Fruit fly (Drosophila melanogaster) whole organism, embryonic: ENCODE measurements around the gene CG2021.

Source experiments
- Awh ChIP-seq: fragments of 200-800 bp; sonication (Bioruptor generic); IDR thresholded peaks from 2 replicates; pipeline ENCODE4, ENCODE4 v1.3.6; 2022; ENCODE audit warnings: missing biosample characterization, missing genetic modification characterization
- CG10366 ChIP-seq: fragments of 200-800 bp; sonication (Bioruptor generic); IDR thresholded peaks from 2 replicates; pipeline ENCODE4 v1.3.6; 2022; ENCODE audit warnings: missing biosample characterization, missing genetic modification characterization
- CG10565 ChIP-seq: fragments of 200-800 bp; sonication (Bioruptor generic); optimal IDR thresholded peaks from 3 replicates; lab custom pipeline; 2016; ENCODE audit warnings: missing biosample characterization, mild to moderate bottlenecking, missing genetic modification characterization
- CG12769 ChIP-seq: fragments of 200-800 bp; sonication (Bioruptor generic); optimal IDR thresholded peaks from 2 replicates; lab custom pipeline; 2019; ENCODE audit warnings: missing biosample characterization, mild to moderate bottlenecking, missing genetic modification characterization, moderate library complexity
- CG13287 ChIP-seq: fragments of 200-800 bp; sonication (Bioruptor generic); IDR thresholded peaks from 2 replicates; pipeline ENCODE4 v1.3.6; 2022; ENCODE audit warnings: missing biosample characterization, missing genetic modification characterization; ENCODE audit not compliant: partially characterized antibody
- CG14441 ChIP-seq: fragments of 200-800 bp; sonication (Bioruptor generic); IDR thresholded peaks from 2 replicates; pipeline ENCODE4 v1.3.6; 2022; ENCODE audit warnings: missing biosample characterization, missing genetic modification characterization
- CG14710 ChIP-seq: fragments of 200-800 bp; sonication (Bioruptor generic); optimal IDR thresholded peaks from 3 replicates; lab custom pipeline; 2019; ENCODE audit warnings: missing biosample characterization, mild to moderate bottlenecking, missing genetic modification characterization, moderate library complexity
- CG17328 ChIP-seq: fragments of 200-800 bp; sonication (Bioruptor generic); IDR thresholded peaks from 2 replicates; pipeline ENCODE4 v1.3.6; 2022; ENCODE audit warnings: missing biosample characterization, missing genetic modification characterization
- CG18764 ChIP-seq: fragments of 200-800 bp; sonication (Bioruptor generic); optimal IDR thresholded peaks from 3 replicates; lab custom pipeline; 2016; ENCODE audit warnings: missing biosample characterization, missing genetic modification characterization
- CG2889 ChIP-seq: fragments of 200-800 bp; sonication (Bioruptor generic); IDR thresholded peaks from 3 replicates; pipeline ENCODE4 v1.3.6; 2022; ENCODE audit warnings: missing biosample characterization, missing genetic modification characterization
- CG30403 ChIP-seq: fragments of 200-800 bp; sonication (Bioruptor generic); optimal IDR thresholded peaks from 3 replicates; lab custom pipeline; 2016; ENCODE audit warnings: missing biosample characterization, missing genetic modification characterization
- CG3281 ChIP-seq: fragments of 200-800 bp; sonication (Bioruptor generic); optimal IDR thresholded peaks from 3 replicates; lab custom pipeline; 2017; ENCODE audit warnings: missing biosample characterization, mild to moderate bottlenecking, missing genetic modification characterization
- CG33213 ChIP-seq: fragments of 200-800 bp; sonication (Bioruptor generic); optimal IDR thresholded peaks from 3 replicates; lab custom pipeline; 2016; ENCODE audit warnings: missing biosample characterization, missing genetic modification characterization
- CG7963 ChIP-seq: fragments of 200-800 bp; sonication (Bioruptor generic); IDR thresholded peaks from 3 replicates; pipeline ENCODE4 v1.3.6; 2022; ENCODE audit warnings: missing biosample characterization, missing genetic modification characterization; ENCODE audit not compliant: partially characterized antibody
- CG8281 ChIP-seq: fragments of 200-800 bp; sonication (Bioruptor generic); optimal IDR thresholded peaks from 2 replicates; lab custom pipeline; 2018; ENCODE audit warnings: missing biosample characterization, mild to moderate bottlenecking, missing genetic modification characterization, moderate library complexity
- CG8290 ChIP-seq, 3 experiments: fragments of 200-800 bp; sonication (Bioruptor generic); optimal IDR thresholded peaks; 2 replicates each; lab custom pipeline; 2016 to 2019; ENCODE audit warnings: missing biosample characterization in 3 of 3, missing genetic modification characterization in 3 of 3, mild to moderate bottlenecking in 2 of 3, moderate library complexity in 1 of 3
- CTCF ChIP-seq: fragments of 200-800 bp; sonication (Bioruptor generic); optimal IDR thresholded peaks from 2 replicates; lab custom pipeline; 2017; ENCODE audit warnings: missing biosample characterization, mild to moderate bottlenecking, missing genetic modification characterization, moderate library complexity
- CkIIα-i1 ChIP-seq: fragments of 200-800 bp; sonication (Bioruptor generic); IDR thresholded peaks from 2 replicates; pipeline ENCODE4 v1.3.6; 2022; ENCODE audit warnings: missing biosample characterization, missing genetic modification characterization
- Dfd ChIP-seq, 2 experiments: fragments of >200 bp; optimal IDR thresholded peaks; 2 replicates each; lab custom pipeline; 2017; ENCODE audit warnings: missing biosample characterization in 2 of 2, missing genetic modification characterization in 2 of 2
- Dip2 ChIP-seq: fragments of 200-800 bp; sonication (Bioruptor generic); IDR thresholded peaks from 2 replicates; pipeline ENCODE4 v1.3.6; 2022; ENCODE audit warnings: missing biosample characterization, missing genetic modification characterization
- Hey ChIP-seq: fragments of 200-800 bp; sonication (Bioruptor generic); optimal IDR thresholded peaks from 3 replicates; lab custom pipeline; 2018; ENCODE audit warnings: missing biosample characterization, mild to moderate bottlenecking, missing genetic modification characterization
- MESR4 ChIP-seq: fragments of 200-800 bp; sonication (Bioruptor generic); optimal IDR thresholded peaks from 2 replicates; lab custom pipeline; 2018; ENCODE audit warnings: missing biosample characterization, mild to moderate bottlenecking, missing genetic modification characterization, moderate library complexity
- Optix ChIP-seq: fragments of 200-800 bp; sonication (Bioruptor generic); IDR thresholded peaks from 3 replicates; pipeline ENCODE4 v1.3.6; 2022; ENCODE audit warnings: missing biosample characterization, missing genetic modification characterization
- Rx ChIP-seq: fragments of 200-800 bp; sonication (Bioruptor generic); IDR thresholded peaks from 2 replicates; pipeline ENCODE4 v1.3.6; 2022; ENCODE audit warnings: missing biosample characterization, missing genetic modification characterization
- Side ChIP-seq: fragments of 200-800 bp; sonication (Bioruptor generic); optimal IDR thresholded peaks from 2 replicates; lab custom pipeline; 2016; ENCODE audit warnings: missing biosample characterization, missing genetic modification characterization
- Sry-β ChIP-seq: fragments of 200-800 bp; sonication (Bioruptor generic); optimal IDR thresholded peaks from 2 replicates; lab custom pipeline; 2018; ENCODE audit warnings: missing biosample characterization, mild to moderate bottlenecking, missing genetic modification characterization, moderate library complexity
- Sry-δ ChIP-seq: fragments of 200-800 bp; sonication (Bioruptor generic); optimal IDR thresholded peaks from 2 replicates; lab custom pipeline; 2016; ENCODE audit warnings: missing biosample characterization, missing genetic modification characterization
- ab ChIP-seq: fragments of 200-800 bp; sonication (Bioruptor generic); optimal IDR thresholded peaks from 2 replicates; lab custom pipeline; 2016; ENCODE audit warnings: missing biosample characterization, missing genetic modification characterization
- amos ChIP-seq: fragments of 200-800 bp; sonication (Bioruptor generic); IDR thresholded peaks from 2 replicates; pipeline ENCODE4 v1.3.6; 2022; ENCODE audit warnings: missing biosample characterization, missing genetic modification characterization; ENCODE audit not compliant: partially characterized antibody
- bab2 ChIP-seq: fragments of 200-800 bp; sonication (Bioruptor generic); optimal IDR thresholded peaks from 2 replicates; lab custom pipeline; 2016; ENCODE audit warnings: missing biosample characterization, missing genetic modification characterization
- cas ChIP-seq: fragments of 200-800 bp; sonication (Bioruptor generic); IDR thresholded peaks from 2 replicates; pipeline ENCODE4 v1.3.6; 2022; ENCODE audit warnings: missing biosample characterization, missing genetic modification characterization
- chinmo ChIP-seq: fragments of 200-800 bp; sonication (Bioruptor generic); IDR thresholded peaks from 4 replicates; pipeline ENCODE4 v1.3.6; 2022; ENCODE audit warnings: missing biosample characterization, missing genetic modification characterization; ENCODE audit not compliant: partially characterized antibody
- chn ChIP-seq: fragments of 200-800 bp; sonication (Bioruptor generic); optimal IDR thresholded peaks from 2 replicates; lab custom pipeline; 2016; ENCODE audit warnings: missing biosample characterization, missing genetic modification characterization
- cwo ChIP-seq: fragments of 200-800 bp; sonication (Bioruptor generic); optimal IDR thresholded peaks from 3 replicates; lab custom pipeline; 2017; ENCODE audit warnings: missing biosample characterization, missing genetic modification characterization, mild to moderate bottlenecking, moderate library complexity, missing genetic modification reagents
- dmrt11E ChIP-seq: fragments of 200-800 bp; sonication (Bioruptor generic); optimal IDR thresholded peaks from 3 replicates; lab custom pipeline; 2018; ENCODE audit warnings: missing biosample characterization, mild to moderate bottlenecking, missing genetic modification characterization, moderate library complexity
- dmrt99B ChIP-seq: fragments of 200-800 bp; sonication (Bioruptor generic); optimal IDR thresholded peaks from 2 replicates; lab custom pipeline; 2018; ENCODE audit warnings: missing biosample characterization, mild to moderate bottlenecking, missing genetic modification characterization, moderate library complexity
- exex ChIP-seq: fragments of 200-800 bp; sonication (Bioruptor generic); optimal IDR thresholded peaks from 4 replicates; lab custom pipeline; 2018; ENCODE audit warnings: missing biosample characterization, mild to moderate bottlenecking, missing genetic modification characterization, moderate library complexity
- her ChIP-seq: fragments of 200-800 bp; sonication (Bioruptor generic); optimal IDR thresholded peaks from 2 replicates; lab custom pipeline; 2016; ENCODE audit warnings: missing biosample characterization, missing genetic modification characterization
- hkb ChIP-seq, 2 experiments: fragments of 200-800 bp in 1 of 2; fragments of >200 bp in 1 of 2; sonication (Bioruptor generic) in 1 of 2; IDR thresholded peaks in 1 of 2; optimal IDR thresholded peaks in 1 of 2; 2 replicates each; pipeline versions ENCODE4 v1.3.6 to Lab custom; 2017 to 2022; ENCODE audit warnings: missing biosample characterization in 1 of 2, missing genetic modification characterization in 1 of 2
- klu ChIP-seq: fragments of 200-800 bp; sonication (Bioruptor generic); IDR thresholded peaks from 2 replicates; pipeline ENCODE4 v1.3.6; 2022; ENCODE audit warnings: missing biosample characterization, missing genetic modification characterization
- kni ChIP-seq: fragments of 200-800 bp; sonication (Bioruptor generic); optimal IDR thresholded peaks from 3 replicates; lab custom pipeline; 2017; ENCODE audit warnings: mild to moderate bottlenecking, missing biosample characterization, missing genetic modification reagents, missing genetic modification characterization
- mld ChIP-seq: fragments of 200-800 bp; sonication (Bioruptor generic); IDR thresholded peaks from 3 replicates; pipeline ENCODE4 v1.3.6; 2022; ENCODE audit warnings: missing biosample characterization, missing genetic modification characterization; ENCODE audit not compliant: partially characterized antibody
- otp ChIP-seq: fragments of 200-800 bp; sonication (Bioruptor generic); IDR thresholded peaks from 3 replicates; pipeline ENCODE4, ENCODE4 v1.3.6; 2022; ENCODE audit warnings: missing biosample characterization, missing genetic modification characterization
- peb ChIP-seq: fragments of 200-800 bp; sonication (Bioruptor generic); IDR thresholded peaks from 2 replicates; pipeline ENCODE4 v1.3.6; 2022; ENCODE audit warnings: missing biosample characterization, missing genetic modification characterization
- pfk ChIP-seq: fragments of 200-800 bp; sonication (Bioruptor generic); optimal IDR thresholded peaks from 2 replicates; lab custom pipeline; 2018; ENCODE audit warnings: missing biosample characterization, mild to moderate bottlenecking, missing genetic modification characterization, moderate library complexity
- sens-2 ChIP-seq: fragments of 200-800 bp; sonication (Bioruptor generic); IDR thresholded peaks from 2 replicates; pipeline ENCODE4 v1.3.6; 2022; ENCODE audit warnings: missing biosample characterization, missing genetic modification characterization
- ssp ChIP-seq: fragments of 200-800 bp; sonication (Bioruptor generic); IDR thresholded peaks from 2 replicates; pipeline ENCODE4 v1.3.6; 2022; ENCODE audit warnings: missing biosample characterization, missing genetic modification characterization
- stwl ChIP-seq: fragments of 200-800 bp; sonication (Bioruptor generic); optimal IDR thresholded peaks from 3 replicates; lab custom pipeline; 2018; ENCODE audit warnings: missing biosample characterization, mild to moderate bottlenecking, missing genetic modification characterization, moderate library complexity
- tap ChIP-seq: fragments of 200-800 bp; optimal IDR thresholded peaks from 3 replicates; lab custom pipeline; 2019; ENCODE audit warnings: missing biosample characterization, mild to moderate bottlenecking, missing genetic modification characterization, moderate library complexity
- tgo ChIP-seq: fragments of 200-800 bp; sonication (Bioruptor generic); IDR thresholded peaks from 3 replicates; pipeline ENCODE4 v1.3.6; 2022; ENCODE audit warnings: missing biosample characterization, missing genetic modification characterization
- tin ChIP-seq: fragments of 200-800 bp; sonication (Bioruptor generic); optimal IDR thresholded peaks from 3 replicates; lab custom pipeline; 2016; ENCODE audit warnings: missing biosample characterization, missing genetic modification characterization

Gene CG2021

DNA sequence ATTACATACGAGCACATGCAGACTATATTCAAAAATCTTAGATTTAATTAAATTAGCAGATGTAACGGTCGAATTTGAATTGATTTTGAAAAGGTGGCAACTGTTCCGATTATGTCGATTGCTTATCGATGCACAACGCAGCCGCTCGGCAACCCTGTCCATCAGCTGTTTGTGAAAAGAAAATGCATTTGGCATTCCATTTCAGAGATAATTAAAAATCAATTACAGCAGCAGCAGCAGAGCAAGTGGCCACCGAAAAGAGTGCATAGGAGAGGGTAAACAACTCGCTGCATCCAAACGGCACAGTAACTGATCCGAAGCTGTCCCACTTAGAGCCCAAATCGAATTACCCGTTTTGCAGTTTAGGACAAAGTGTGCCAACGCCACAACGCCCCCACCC is 21.4 kb upstream of the CG2021 start, which contains the start of gene Patj (continued):
- no peak for TF ChIP-seq ab (GFP tag; lab: Kevin White, UChicago)
- TF ChIP-seq CG14441, result no peak
- TF ChIP-seq CG2889 (GFP tag; lab: Robert Waterston, UW), result no peak
- peak; percentile 72 for TF ChIP-seq CG13287 (GFP tag; lab: Robert Waterston, UW)
- no peak for TF ChIP-seq Rx (GFP tag; lab: Robert Waterston, UW)
- TF ChIP-seq CG8281 (tag; lab: Kevin White, UChicago), result no peak
- TF ChIP-seq CG10565 (GFP tag; lab: Kevin White, UChicago), result no peak
- peak; percentile 47 for TF ChIP-seq otp (GFP tag; lab: Robert Waterston, UW)
- TF ChIP-seq Dfd (GFP tag; optimal IDR thresholded peaks at IDR 0.05; lab: Kevin White, UChicago), result no peak
- no peak for TF ChIP-seq Hey (tag; lab: Kevin White, UChicago)
- no peak for TF ChIP-seq dmrt11E (tag; lab: Kevin White, UChicago)
- no peak for TF ChIP-seq chn
- no peak for TF ChIP-seq CkIIα-i1 (GFP tag; lab: Robert Waterston, UW)
- no peak for TF ChIP-seq dmrt99B (tag; lab: Kevin White, UChicago)
- no peak for TF ChIP-seq CG12769 (tag; lab: Kevin White, UChicago)
- TF ChIP-seq tap, result no peak
- TF ChIP-seq chinmo (GFP tag; lab: Robert Waterston, UW), result peak; percentile 99
- TF ChIP-seq amos (GFP tag; lab: Robert Waterston, UW), result peak; percentile 53; the same call in 1 of the 2 replicates
- no peak for TF ChIP-seq hkb (optimal IDR thresholded peaks at IDR 0.05; lab: Kevin White, UChicago)
- TF ChIP-seq hkb (GFP tag; IDR thresholded peaks at IDR 0.05; lab: Robert Waterston, UW), result no peak
- peak; percentile 49 for TF ChIP-seq CTCF
- TF ChIP-seq CG7963 (GFP tag; lab: Robert Waterston, UW), result no peak
- no peak for TF ChIP-seq her (GFP tag; lab: Kevin White, UChicago)
- TF ChIP-seq kni (GFP tag; lab: Kevin White, UChicago), result no peak
- TF ChIP-seq CG8290 (GFP tag; optimal IDR thresholded peaks at IDR 0.05; lab: Kevin White, UChicago), result no peak
- no peak for TF ChIP-seq CG8290 (tag; optimal IDR thresholded peaks at IDR 0.05; lab: Kevin White, UChicago)
- peak; percentile 48 for TF ChIP-seq Sry-δ (GFP tag; lab: Kevin White, UChicago)
- no peak for TF ChIP-seq bab2 (GFP tag; lab: Kevin White, UChicago)
- peak; percentile 55 for TF ChIP-seq exex (tag; lab: Kevin White, UChicago)
- no peak for TF ChIP-seq peb (GFP tag; lab: Robert Waterston, UW)
- no peak for TF ChIP-seq CG18764
- TF ChIP-seq mld, result no peak
- TF ChIP-seq Side (GFP tag; lab: Kevin White, UChicago), result no peak
- peak; percentile 69 for TF ChIP-seq stwl (tag; lab: Kevin White, UChicago)
- no peak for TF ChIP-seq Awh (GFP tag; lab: Robert Waterston, UW)
- TF ChIP-seq Dip2 (GFP tag; lab: Robert Waterston, UW), result no peak
- TF ChIP-seq CG17328 (GFP tag; lab: Robert Waterston, UW), result no peak
- no peak for TF ChIP-seq Optix (GFP tag; lab: Robert Waterston, UW)
- TF ChIP-seq MESR4 (GFP tag; lab: Kevin White, UChicago), result peak; percentile 80
- no peak for TF ChIP-seq cwo
- no peak for TF ChIP-seq ssp (GFP tag; lab: Robert Waterston, UW)
- no peak for TF ChIP-seq CG10366 (GFP tag; lab: Robert Waterston, UW)
- no peak for TF ChIP-seq CG33213 (GFP tag; lab: Kevin White, UChicago)
- no peak for TF ChIP-seq pfk (GFP tag; lab: Kevin White, UChicago)
- no peak for TF ChIP-seq tin (GFP tag; lab: Kevin White, UChicago)
- no peak for TF ChIP-seq CG30403 (GFP tag; lab: Kevin White, UChicago)
- TF ChIP-seq CG3281 (GFP tag; lab: Kevin White, UChicago), result no peak
- TF ChIP-seq cas (GFP tag; lab: Robert Waterston, UW), result no peak
- peak; percentile 53 for TF ChIP-seq CG14710 (tag; lab: Kevin White, UChicago)
- no peak for TF ChIP-seq tgo (GFP tag; lab: Robert Waterston, UW)
- no peak for TF ChIP-seq klu (GFP tag; lab: Robert Waterston, UW)
- TF ChIP-seq Sry-β (GFP tag; lab: Kevin White, UChicago), result no peak
- TF ChIP-seq sens-2, result no peak
